Worm (Caenorhabditis elegans): ENCODE results near the gene srw-107.

ce11 chrV:489320-489719 is 32.1 kb downstream of the srw-107 start, which contains the start of gene nhr-106:
- TF ChIP-seq unc-62 (GFP tag; optimal IDR thresholded peaks at IDR 0.05) (no peak), ceh-63 (GFP tag; optimal IDR thresholded peaks at IDR 0.05) (no peak), elt-2 (tag; optimal IDR thresholded peaks at IDR 0.05) (no peak), lsy-2 (tag; optimal IDR thresholded peaks at IDR 0.05) (no peak), efl-3 (GFP tag; optimal IDR thresholded peaks at IDR 0.05) (no peak), nhr-11 (tag; optimal IDR thresholded peaks at IDR 0.05) (no peak), ces-1 (GFP tag; optimal IDR thresholded peaks at IDR 0.05) (no peak)

Measured in whole organism, L1 larva.